Worm (Caenorhabditis elegans): ENCODE data around the gene ZC395.11.

- TF ChIP-seq lin-39 (tag; optimal IDR thresholded peaks at IDR 0.05) (no peak), egl-27 (tag; optimal IDR thresholded peaks at IDR 0.05) (no peak), mxl-2 (GFP tag; conservative IDR thresholded peaks at IDR 0.05) (no peak), pha-4 (GFP tag; IDR thresholded peaks at IDR 0.05) (no peak), pha-4 (tag; optimal IDR thresholded peaks at IDR 0.05) (no peak), nhr-6 (tag; optimal IDR thresholded peaks at IDR 0.05) (no peak), pqm-1 (tag; optimal IDR thresholded peaks at IDR 0.05) (no peak), lsy-2 (tag; optimal IDR thresholded peaks at IDR 0.05) (no peak), vab-7 (GFP tag; IDR thresholded peaks at IDR 0.05) (no peak), ceh-28 (tag; optimal IDR thresholded peaks at IDR 0.05) (no peak), ama-1 (optimal IDR thresholded peaks at IDR 0.05) (no peak), snpc-4 (tag; optimal IDR thresholded peaks at IDR 0.05) (no peak), dve-1 (tag; optimal IDR thresholded peaks at IDR 0.05; ENCODE audit: insufficient read depth) (no peak), fos-1 (tag; optimal IDR thresholded peaks at IDR 0.05) (no peak), daf-12 (tag; optimal IDR thresholded peaks at IDR 0.05) (no peak)
Observed at ce11 chrIII:5310940-5311339, 24.8 kb upstream of the ZC395.11 start, which contains the start of gene pqe-1.

Measured in whole organism, L4 larva.